Worm (Caenorhabditis elegans) whole organism, early embryonic: ENCODE results near the gene R148.5.

Experiments used
- B0310.2 ChIP-seq: sonication (generic microtip); optimal IDR thresholded peaks from 2 replicates; lab custom pipeline; 2016; ENCODE audit warnings: mild to moderate bottlenecking, missing genetic modification characterization, missing compliant biosample characterization
- F13C5.2 ChIP-seq: sonication (generic microtip); optimal IDR thresholded peaks from 2 replicates; lab custom pipeline; 2017; ENCODE audit warnings: mild to moderate bottlenecking, missing genetic modification characterization, inconsistent platforms, missing compliant biosample characterization
- aly-1 ChIP-seq: sonication (generic microtip); optimal IDR thresholded peaks from 2 replicates; lab custom pipeline; 2016; ENCODE audit warnings: missing genetic modification characterization, missing compliant biosample characterization
- ama-1 ChIP-seq: fragments of 150-350 bp; optimal IDR thresholded peaks from 2 replicates; lab custom pipeline; 2014
- ceh-13 ChIP-seq: fragments of 200-800 bp; sonication (Bioruptor generic); optimal IDR thresholded peaks from 2 replicates; lab custom pipeline; 2018; ENCODE audit warnings: mild to moderate bottlenecking, missing genetic modification characterization, missing compliant biosample characterization
- ceh-36 ChIP-seq: sonication (generic microtip); optimal IDR thresholded peaks from 2 replicates; lab custom pipeline; 2016; ENCODE audit warnings: missing genetic modification characterization, inconsistent platforms, missing compliant biosample characterization
- ets-7 ChIP-seq: sonication (generic microtip); optimal IDR thresholded peaks from 2 replicates; lab custom pipeline; 2016; ENCODE audit warnings: missing genotype, missing genetic modification characterization, missing compliant biosample characterization
- flt-1 ChIP-seq: fragments of 200-800 bp; sonication (Bioruptor generic); IDR thresholded peaks from 2 replicates; pipeline ENCODE4 v1.3.6; 2022; ENCODE audit warnings: missing genetic modification characterization, missing compliant biosample characterization
- hmbx-1 ChIP-seq: sonication (generic microtip); optimal IDR thresholded peaks from 2 replicates; lab custom pipeline; 2016; ENCODE audit warnings: mild to moderate bottlenecking, missing genetic modification characterization, missing compliant biosample characterization
- hmg-4 ChIP-seq: fragments of 200-800 bp; sonication (Bioruptor generic); optimal IDR thresholded peaks from 2 replicates; lab custom pipeline; 2018; ENCODE audit warnings: mild to moderate bottlenecking, missing genetic modification characterization, missing compliant biosample characterization
- hnd-1 ChIP-seq: sonication (generic microtip); optimal IDR thresholded peaks from 2 replicates; lab custom pipeline; 2016; ENCODE audit warnings: missing genetic modification characterization, missing compliant biosample characterization
- pes-1 ChIP-seq: fragments of 200-800 bp; sonication (Bioruptor generic); IDR thresholded peaks from 2 replicates; pipeline ENCODE4 v1.3.6; 2022; ENCODE audit warnings: missing genetic modification reagents, missing genetic modification characterization, missing compliant biosample characterization
- scrt-1 ChIP-seq: fragments of 200-800 bp; sonication (Bioruptor generic); IDR thresholded peaks from 2 replicates; pipeline ENCODE4 v1.3.6; 2022; ENCODE audit warnings: missing genetic modification characterization, missing compliant biosample characterization
- sea-1 ChIP-seq: fragments of 200-800 bp; sonication (Bioruptor generic); conservative IDR thresholded peaks from 2 replicates; pipeline ENCODE4 v1.3.6; 2022; ENCODE audit warnings: missing genetic modification characterization, missing compliant biosample characterization
- tbx-11 ChIP-seq: fragments of 200-800 bp; sonication (Bioruptor generic); IDR thresholded peaks from 2 replicates; pipeline ENCODE4 v1.3.6; 2022; ENCODE audit warnings: missing genetic modification characterization, missing compliant biosample characterization
- tbx-37 ChIP-seq: fragments of 200-800 bp; sonication (Bioruptor generic); conservative IDR thresholded peaks from 2 replicates; pipeline ENCODE4 v1.3.6; 2022; ENCODE audit warnings: missing genetic modification reagents, missing genetic modification characterization, missing compliant biosample characterization
- tra-4 ChIP-seq: sonication (generic microtip); optimal IDR thresholded peaks from 2 replicates; lab custom pipeline; 2017; ENCODE audit warnings: missing genetic modification characterization, missing compliant biosample characterization

R148.5 gene

DNA sequence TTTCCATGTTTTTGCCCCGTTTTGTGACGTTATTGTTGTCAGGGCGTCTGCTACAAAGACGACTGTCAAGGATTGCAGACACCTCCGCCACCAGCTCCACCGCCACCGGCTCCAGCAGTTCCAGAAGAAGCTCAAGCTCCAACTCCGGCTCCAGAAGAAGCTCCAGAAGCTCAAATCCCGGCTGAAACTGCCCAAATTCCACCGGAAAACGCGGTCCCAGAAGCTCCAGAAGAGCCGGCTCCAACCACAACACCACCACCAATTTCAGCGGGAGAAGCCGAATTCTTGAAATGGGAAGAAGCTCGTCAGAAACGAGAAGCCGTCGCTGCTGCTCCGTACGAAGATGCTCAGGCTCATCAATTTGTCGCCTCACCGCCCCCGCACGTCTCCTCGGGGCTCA is 11.3 kb downstream of the R148.5 start:
- no peak for TF ChIP-seq sea-1 (GFP tag; lab: Robert Waterston, UW)
- TF ChIP-seq hmbx-1 (tag; lab: Kevin White, UChicago), result no peak
- TF ChIP-seq pes-1 (GFP tag; lab: Robert Waterston, UW), result no peak
- TF ChIP-seq aly-1, result no peak
- TF ChIP-seq ets-7 (tag; lab: Kevin White, UChicago), result no peak
- TF ChIP-seq ceh-36 (tag; lab: Kevin White, UChicago), result no peak
- no peak for TF ChIP-seq ceh-13 (GFP tag; lab: Kevin White, UChicago)
- no peak for TF ChIP-seq B0310.2 (tag; lab: Kevin White, UChicago)
- TF ChIP-seq tbx-11, result no peak

DNA sequence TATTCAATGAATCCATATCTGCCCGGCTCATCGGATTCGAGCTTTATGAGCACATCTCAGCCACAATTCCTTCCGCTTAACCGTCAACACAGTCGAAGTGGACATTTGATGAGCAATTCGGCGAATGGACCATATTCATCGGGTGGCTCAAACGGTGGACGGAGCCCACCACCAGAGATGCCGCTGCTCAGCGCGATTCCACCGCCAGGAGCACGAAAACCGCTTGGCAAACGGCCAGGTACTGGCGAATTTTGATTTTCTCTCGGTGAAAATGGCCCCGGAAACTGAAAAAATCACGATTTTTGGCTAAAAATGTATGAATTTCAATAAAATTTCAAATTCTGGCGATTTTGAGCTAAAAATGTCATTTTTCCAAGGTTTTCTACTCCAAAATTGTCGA is 14.4 kb downstream of the R148.5 start:
- TF ChIP-seq ceh-36 (tag; lab: Kevin White, UChicago), result no peak
- TF ChIP-seq sea-1 (GFP tag; lab: Robert Waterston, UW), result no peak
- no peak for TF ChIP-seq ama-1
- TF ChIP-seq hmg-4, result no peak
- no peak for TF ChIP-seq F13C5.2 (tag; lab: Kevin White, UChicago)

DNA sequence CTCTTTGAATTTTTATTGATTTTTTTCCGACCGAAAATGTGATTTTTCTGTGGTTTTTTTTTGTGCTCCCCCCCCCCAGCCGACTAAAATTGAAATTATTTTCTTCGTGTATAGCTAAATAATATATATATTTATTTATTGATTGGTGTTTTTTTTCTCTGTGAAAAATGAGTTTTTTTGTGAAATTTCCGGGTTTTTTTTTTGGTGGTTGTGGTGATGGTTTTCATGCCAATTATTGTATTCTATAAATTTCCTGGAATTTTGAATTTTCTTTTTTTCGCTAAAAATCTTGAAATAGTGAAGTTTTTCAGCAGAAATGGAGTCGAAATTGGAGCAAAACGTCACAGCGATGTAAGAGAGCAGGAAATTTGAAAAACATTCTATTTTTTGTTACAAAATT is 17.9 kb downstream of the R148.5 start, which contains the start of gene lmtr-5:
Gene lmtr-5, plus strand, starts transcription at position 301 of the 400 bp plus-strand sequence.
- TF ChIP-seq B0310.2 (tag; lab: Kevin White, UChicago), result no peak
- TF ChIP-seq sea-1 (GFP tag; lab: Robert Waterston, UW), result no peak
- no peak for TF ChIP-seq tbx-37 (GFP tag; lab: Robert Waterston, UW)
- TF ChIP-seq hnd-1 (tag; lab: Kevin White, UChicago), result no peak
- TF ChIP-seq tra-4, result no peak
- TF ChIP-seq ceh-13 (GFP tag; lab: Kevin White, UChicago), result no peak
- TF ChIP-seq ets-7 (tag; lab: Kevin White, UChicago), result no peak
- TF ChIP-seq ceh-36 (tag; lab: Kevin White, UChicago), result no peak
- TF ChIP-seq F13C5.2 (tag; lab: Kevin White, UChicago), result no peak
- no peak for TF ChIP-seq ama-1
- TF ChIP-seq scrt-1 (GFP tag; lab: Robert Waterston, UW), result no peak
- TF ChIP-seq hmg-4, result no peak
- TF ChIP-seq flt-1 (GFP tag; lab: Robert Waterston, UW), result no peak
- no peak for TF ChIP-seq hmbx-1 (tag; lab: Kevin White, UChicago)

DNA sequence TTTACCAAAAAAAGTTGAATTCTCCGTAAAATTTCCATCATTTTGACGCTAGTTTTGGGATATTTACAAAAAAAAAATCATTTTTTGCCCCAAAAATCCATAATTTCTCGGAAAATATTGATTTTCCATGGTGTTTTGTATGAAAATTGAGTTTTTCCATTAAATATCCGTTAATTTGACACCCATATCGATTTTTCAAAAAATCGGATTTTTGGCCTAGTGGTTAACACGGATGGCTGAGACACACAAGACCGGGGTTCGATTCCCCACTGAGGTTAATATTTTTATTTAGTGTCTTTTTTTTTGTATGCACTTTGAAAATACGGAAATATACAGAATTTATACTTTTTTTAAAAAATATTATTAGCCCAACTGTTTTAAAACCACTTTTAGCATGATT is 19.8 kb downstream of the R148.5 start:
- TF ChIP-seq aly-1, result no peak
- no peak for TF ChIP-seq hmbx-1 (tag; lab: Kevin White, UChicago)
- no peak for TF ChIP-seq hmg-4
- no peak for TF ChIP-seq flt-1 (GFP tag; lab: Robert Waterston, UW)
- TF ChIP-seq sea-1 (GFP tag; lab: Robert Waterston, UW), result no peak
- TF ChIP-seq hnd-1 (tag; lab: Kevin White, UChicago), result no peak
- TF ChIP-seq ceh-13 (GFP tag; lab: Kevin White, UChicago), result no peak
- TF ChIP-seq ceh-36 (tag; lab: Kevin White, UChicago), result no peak
- no peak for TF ChIP-seq B0310.2 (tag; lab: Kevin White, UChicago)
- no peak for TF ChIP-seq tbx-37 (GFP tag; lab: Robert Waterston, UW)

DNA sequence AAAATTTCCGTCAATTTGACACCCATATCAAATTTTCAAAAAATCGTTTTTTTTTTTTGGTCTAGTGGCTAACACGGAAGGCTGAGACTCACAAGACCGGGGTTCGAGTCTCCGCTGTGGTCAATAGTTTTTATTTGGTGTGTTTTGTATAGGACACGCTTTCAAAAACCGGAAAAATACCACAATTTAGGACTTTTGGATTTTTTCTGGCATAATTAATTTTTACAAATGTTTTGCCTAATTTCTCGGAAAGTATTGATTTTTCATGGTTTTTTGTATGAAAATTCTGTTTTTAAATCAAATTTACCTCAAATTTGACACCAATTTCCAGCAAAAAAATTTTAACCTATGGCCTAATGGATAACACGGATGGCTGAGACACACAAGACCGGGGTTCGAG is 20.5 kb downstream of the R148.5 start, which contains the start of gene mks-1:
Gene mks-1, plus strand, starts transcription at position 301 of the 400 bp plus-strand sequence.
- TF ChIP-seq flt-1 (GFP tag; lab: Robert Waterston, UW), result no peak
- no peak for TF ChIP-seq tbx-37 (GFP tag; lab: Robert Waterston, UW)
- no peak for TF ChIP-seq ama-1
- no peak for TF ChIP-seq pes-1 (GFP tag; lab: Robert Waterston, UW)
- no peak for TF ChIP-seq F13C5.2 (tag; lab: Kevin White, UChicago)
- TF ChIP-seq hmbx-1 (tag; lab: Kevin White, UChicago), result no peak
- TF ChIP-seq B0310.2 (tag; lab: Kevin White, UChicago), result no peak
- no peak for TF ChIP-seq sea-1 (GFP tag; lab: Robert Waterston, UW)
- TF ChIP-seq hnd-1 (tag; lab: Kevin White, UChicago), result no peak

DNA sequence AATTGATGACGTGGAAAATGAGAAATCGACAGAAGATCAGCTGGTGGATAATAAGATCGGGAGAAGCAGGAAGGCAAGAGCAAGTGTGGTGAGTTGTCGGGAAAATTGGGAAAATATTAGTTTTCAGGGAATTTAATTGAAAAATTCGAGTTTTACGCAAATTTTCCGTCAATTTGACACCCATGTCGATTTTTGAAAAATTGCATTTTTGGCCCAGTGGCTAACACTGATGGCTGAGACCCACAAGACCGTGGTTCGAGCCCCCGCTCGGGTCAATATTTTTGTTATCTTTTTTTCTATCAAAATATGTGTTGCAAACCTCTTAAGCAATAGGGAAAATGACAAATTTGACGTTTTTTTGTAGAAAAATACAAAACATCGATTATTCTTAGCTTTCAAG is 23.1 kb downstream of the R148.5 start:
- TF ChIP-seq scrt-1 (GFP tag; lab: Robert Waterston, UW) (no peak), ama-1 (no peak), F13C5.2 (tag; lab: Kevin White, UChicago) (no peak), tbx-11 (no peak), ceh-13 (GFP tag; lab: Kevin White, UChicago) (no peak), ceh-36 (tag; lab: Kevin White, UChicago) (no peak), hnd-1 (tag; lab: Kevin White, UChicago) (no peak), hmbx-1 (tag; lab: Kevin White, UChicago) (no peak), pes-1 (GFP tag; lab: Robert Waterston, UW) (no peak), ets-7 (tag; lab: Kevin White, UChicago) (no peak), flt-1 (GFP tag; lab: Robert Waterston, UW) (no peak), B0310.2 (tag; lab: Kevin White, UChicago) (no peak), hmg-4 (no peak), aly-1 (no peak), sea-1 (GFP tag; lab: Robert Waterston, UW) (no peak)

DNA sequence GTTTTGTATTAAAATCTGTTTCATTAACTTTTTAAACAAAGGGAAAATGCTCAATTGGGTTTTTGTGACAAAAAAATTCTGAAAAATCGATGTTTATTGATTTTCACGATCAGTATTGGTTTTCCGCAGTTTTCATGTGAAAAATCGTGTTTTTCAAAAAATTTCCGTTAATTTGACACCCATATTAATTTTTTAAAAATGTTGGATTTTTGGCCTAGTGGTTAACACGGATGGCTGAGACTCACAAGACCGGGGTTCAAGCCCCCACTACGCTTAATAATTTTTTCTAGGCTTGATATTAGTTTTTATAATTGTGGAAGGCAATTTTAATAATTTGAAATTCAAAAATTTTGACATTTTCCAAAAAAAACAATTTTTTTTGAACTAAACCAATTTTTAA is 25.2 kb downstream of the R148.5 start:
- no peak for TF ChIP-seq ceh-36 (tag; lab: Kevin White, UChicago)
- no peak for TF ChIP-seq tbx-11
- TF ChIP-seq scrt-1 (GFP tag; lab: Robert Waterston, UW), result no peak
- TF ChIP-seq ama-1, result no peak
- TF ChIP-seq ceh-13 (GFP tag; lab: Kevin White, UChicago), result no peak
- TF ChIP-seq tra-4, result no peak
- TF ChIP-seq hnd-1 (tag; lab: Kevin White, UChicago), result no peak
- no peak for TF ChIP-seq ets-7 (tag; lab: Kevin White, UChicago)
- TF ChIP-seq pes-1 (GFP tag; lab: Robert Waterston, UW), result no peak
- no peak for TF ChIP-seq flt-1 (GFP tag; lab: Robert Waterston, UW)
- no peak for TF ChIP-seq F13C5.2 (tag; lab: Kevin White, UChicago)
- TF ChIP-seq tbx-37 (GFP tag; lab: Robert Waterston, UW), result no peak
- no peak for TF ChIP-seq sea-1 (GFP tag; lab: Robert Waterston, UW)
- no peak for TF ChIP-seq hmbx-1 (tag; lab: Kevin White, UChicago)
- no peak for TF ChIP-seq aly-1
- no peak for TF ChIP-seq hmg-4
- TF ChIP-seq B0310.2 (tag; lab: Kevin White, UChicago), result no peak
